Fruit fly (Drosophila melanogaster) whole organism, adult: Measurements from ENCODE around the gene Sp1.

Experiments
- CG12768 ChIP-seq: fragments of 200-800 bp; sonication (Bioruptor generic); optimal IDR thresholded peaks from 2 replicates; lab custom pipeline; 2017; ENCODE audit warnings: missing biosample characterization, missing genetic modification characterization, mild to moderate bottlenecking, moderate library complexity, missing genetic modification reagents
- CG14711 ChIP-seq: fragments of 200-800 bp; sonication (Bioruptor generic); optimal IDR thresholded peaks from 2 replicates; lab custom pipeline; 2018; ENCODE audit warnings: missing biosample characterization, mild to moderate bottlenecking, missing genetic modification characterization, moderate library complexity
- CG33017 ChIP-seq: fragments of 200-800 bp; sonication (Bioruptor generic); optimal IDR thresholded peaks from 2 replicates; lab custom pipeline; 2018; ENCODE audit warnings: missing biosample characterization, mild to moderate bottlenecking, missing genetic modification characterization, moderate library complexity
- CG7045 ChIP-seq: fragments of 200-800 bp; sonication (Bioruptor generic); optimal IDR thresholded peaks from 2 replicates; lab custom pipeline; 2017; ENCODE audit warnings: missing biosample characterization, mild to moderate bottlenecking, missing genetic modification characterization
- CG7101 ChIP-seq: fragments of 200-800 bp; sonication (Bioruptor generic); optimal IDR thresholded peaks from 2 replicates; lab custom pipeline; 2018; ENCODE audit warnings: missing biosample characterization, mild to moderate bottlenecking, missing genetic modification characterization, moderate library complexity
- Crg-1 ChIP-seq: fragments of 200-800 bp; sonication (Bioruptor generic); optimal IDR thresholded peaks from 2 replicates; lab custom pipeline; 2016; ENCODE audit warnings: missing biosample characterization, missing genetic modification characterization
- Mnt ChIP-seq: fragments of 200-800 bp; sonication (Bioruptor generic); optimal IDR thresholded peaks from 2 replicates; lab custom pipeline; 2016; ENCODE audit warnings: missing biosample characterization, mild to moderate bottlenecking, missing genetic modification characterization
- bab1 ChIP-seq: fragments of 200-800 bp; sonication (Bioruptor generic); optimal IDR thresholded peaks from 3 replicates; lab custom pipeline; 2019; ENCODE audit warnings: missing biosample characterization, mild to moderate bottlenecking, missing genetic modification characterization, moderate library complexity
- cic ChIP-seq: fragments of 200-800 bp; sonication (Bioruptor generic); optimal IDR thresholded peaks from 2 replicates; lab custom pipeline; 2017; ENCODE audit warnings: missing biosample characterization, mild to moderate bottlenecking, missing genetic modification characterization, moderate library complexity
- cnc ChIP-seq, 2 experiments: fragments of >200 bp; optimal IDR thresholded peaks; 2 replicates each; lab custom pipeline; 2017
- kay ChIP-seq: fragments of 200-800 bp; sonication (Bioruptor generic); peaks from one replicate; lab custom pipeline; 2016; ENCODE audit warnings: missing biosample characterization, missing genetic modification characterization, borderline replicate concordance
- pad ChIP-seq: fragments of 200-800 bp; sonication (Bioruptor generic); optimal IDR thresholded peaks from 3 replicates; lab custom pipeline; 2017; ENCODE audit warnings: missing biosample characterization, missing genetic modification characterization, mild to moderate bottlenecking, moderate library complexity, missing genetic modification reagents
- tj ChIP-seq: fragments of 200-800 bp; sonication (Bioruptor generic); optimal IDR thresholded peaks from 3 replicates; lab custom pipeline; 2017; ENCODE audit warnings: missing biosample characterization, mild to moderate bottlenecking, missing genetic modification characterization, moderate library complexity
- toe ChIP-seq: fragments of 200-800 bp; sonication (Bioruptor generic); optimal IDR thresholded peaks from 2 replicates; lab custom pipeline; 2016; ENCODE audit warnings: missing biosample characterization, missing genetic modification characterization

DNA sequence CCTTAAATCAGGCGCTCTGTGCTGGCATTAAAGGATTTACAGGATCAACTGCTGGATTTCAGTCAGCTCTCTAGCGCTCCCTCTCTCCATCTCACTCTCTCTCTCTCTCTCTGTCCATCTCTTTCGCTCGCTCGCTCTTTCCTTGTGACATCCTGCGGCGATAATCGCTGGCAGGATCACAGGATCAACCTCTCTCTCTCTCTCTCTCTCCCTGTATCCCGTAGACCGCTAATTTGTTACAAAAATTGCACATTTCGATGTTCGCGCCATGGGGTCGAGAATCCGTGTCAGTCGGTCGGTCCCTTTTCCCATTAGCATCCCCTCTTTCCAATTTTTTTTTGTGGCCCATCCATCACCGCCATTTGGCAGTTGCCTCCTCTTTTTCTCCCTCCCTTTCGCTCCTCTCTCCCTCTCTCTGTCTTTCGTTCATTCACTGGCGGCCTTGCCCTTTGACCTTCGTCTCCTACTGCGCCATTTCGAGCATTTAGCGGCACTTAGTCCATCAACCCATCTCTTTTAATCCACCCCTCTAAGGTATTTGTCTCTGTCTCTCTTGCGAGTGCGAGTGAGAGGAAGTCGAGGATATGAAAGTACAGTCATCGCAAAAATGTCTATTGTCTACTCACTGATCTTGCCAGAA, 14.7 kb downstream of the Sp1 start:
- no peak for TF ChIP-seq Crg-1
- TF ChIP-seq cnc (optimal IDR thresholded peaks at IDR 0.05; lab: Kevin White, UChicago) = no peak
- TF ChIP-seq kay = no peak
- TF ChIP-seq cic = no peak
- no peak for TF ChIP-seq CG14711 (tag; lab: Kevin White, UChicago)
- no peak for TF ChIP-seq bab1 (GFP tag; lab: Kevin White, UChicago)
- TF ChIP-seq Mnt (GFP tag; lab: Kevin White, UChicago) = no peak
- no peak for TF ChIP-seq pad (GFP tag; lab: Kevin White, UChicago)
- TF ChIP-seq CG12768 (GFP tag; lab: Kevin White, UChicago) = no peak
- TF ChIP-seq toe (GFP tag; lab: Kevin White, UChicago) = no peak
- TF ChIP-seq tj (GFP tag; lab: Kevin White, UChicago) = no peak
- no peak for TF ChIP-seq CG33017 (tag; lab: Kevin White, UChicago)
- no peak for TF ChIP-seq CG7101
- TF ChIP-seq CG7045 (GFP tag; lab: Kevin White, UChicago) = no peak
